Worm (Caenorhabditis elegans) whole organism, midembryonic: Measurements from ENCODE around the gene pccb-1.

ENCODE experiments used
- flt-1 ChIP-seq: fragments of 200-800 bp; sonication (Bioruptor generic); IDR thresholded peaks from 2 replicates; pipeline ENCODE4 v1.3.6; 2022; ENCODE audit warnings: missing genetic modification characterization, missing compliant biosample characterization
- ref-1 ChIP-seq: fragments of 200-800 bp; sonication (Bioruptor generic); conservative IDR thresholded peaks from 2 replicates; pipeline ENCODE4 v1.3.6; 2022; ENCODE audit warnings: missing genetic modification reagents, missing genetic modification characterization, missing compliant biosample characterization
- ztf-29 ChIP-seq: fragments of 200-800 bp; sonication (Bioruptor generic); IDR thresholded peaks from 2 replicates; pipeline ENCODE4 v1.3.6; 2022; ENCODE audit warnings: missing genetic modification reagents, missing genetic modification characterization, missing compliant biosample characterization

ce11 chrX:3135186-3135585 is 45.8 kb downstream of the pccb-1 start, which contains the start of gene K10B3.1:
- TF ChIP-seq flt-1 (GFP tag; lab: Robert Waterston, UW) (no peak), ztf-29 (GFP tag; lab: Robert Waterston, UW) (no peak), ref-1 (GFP tag; lab: Robert Waterston, UW) (no peak)
